Fruit fly (Drosophila melanogaster) whole organism, wandering third instar larva: ENCODE data around the gene bol.

Experiments used
- Abd-B ChIP-seq: fragments of >200 bp; optimal IDR thresholded peaks from 2 replicates; lab custom pipeline; 2017; ENCODE audit warnings: missing biosample characterization, missing genetic modification characterization
- CG32264 ChIP-seq: fragments of 200-800 bp; sonication (Bioruptor generic); optimal IDR thresholded peaks from 2 replicates; lab custom pipeline; 2016; ENCODE audit warnings: missing biosample characterization, missing genetic modification characterization
- CG9705 ChIP-seq: fragments of 200-800 bp; sonication (Bioruptor generic); optimal IDR thresholded peaks from 2 replicates; lab custom pipeline; 2018; ENCODE audit warnings: missing biosample characterization, mild to moderate bottlenecking, missing genetic modification characterization
- CrebA ChIP-seq: fragments of 200-800 bp; sonication (Bioruptor generic); optimal IDR thresholded peaks from 2 replicates; lab custom pipeline; 2016; ENCODE audit warnings: missing biosample characterization, mild to moderate bottlenecking, missing genetic modification characterization, borderline replicate concordance
- Dfd ChIP-seq: fragments of >200 bp; optimal IDR thresholded peaks from 2 replicates; lab custom pipeline; 2017; ENCODE audit warnings: missing biosample characterization, missing genetic modification characterization
- Dif ChIP-seq: fragments of 200-275, 200-300 bp; sonication (Bioruptor generic); optimal IDR thresholded peaks from 2 replicates; lab custom pipeline; 2018; ENCODE audit warnings: missing biosample characterization, missing genetic modification characterization; ENCODE audit not compliant: partially characterized antibody
- GATAd ChIP-seq: sonication (Bioruptor generic); optimal IDR thresholded peaks from 2 replicates; lab custom pipeline; 2016; ENCODE audit warnings: missing biosample characterization, missing genetic modification characterization
- HLH106 ChIP-seq: fragments of 200-800 bp; optimal IDR thresholded peaks from 3 replicates; lab custom pipeline; 2019; ENCODE audit warnings: missing biosample characterization, mild to moderate bottlenecking, missing genetic modification characterization, moderate library complexity
- Hnf4 ChIP-seq: fragments of 200-800 bp; sonication (Bioruptor generic); optimal IDR thresholded peaks from 2 replicates; lab custom pipeline; 2016; ENCODE audit warnings: missing biosample characterization, mild to moderate bottlenecking, missing genetic modification characterization
- Hr78 ChIP-seq: fragments of >200 bp; optimal IDR thresholded peaks from 2 replicates; lab custom pipeline; 2017; ENCODE audit warnings: missing biosample characterization, missing genetic modification characterization
- Hr83 ChIP-seq: fragments of 200-300 bp; sonication (Bioruptor generic); optimal IDR thresholded peaks from 2 replicates; lab custom pipeline; 2016; ENCODE audit warnings: missing biosample characterization, mild to moderate bottlenecking, missing genetic modification characterization, moderate library complexity; ENCODE audit not compliant: poor library complexity, severe bottlenecking
- Jra ChIP-seq: sonication (Bioruptor generic); optimal IDR thresholded peaks from 2 replicates; lab custom pipeline; 2016; ENCODE audit warnings: missing biosample characterization, missing genetic modification characterization
- Mio ChIP-seq: sonication (Bioruptor generic); optimal IDR thresholded peaks from 2 replicates; lab custom pipeline; 2016; ENCODE audit warnings: missing biosample characterization, missing genetic modification characterization
- Myc ChIP-seq: fragments of >200 bp; optimal IDR thresholded peaks from 2 replicates; lab custom pipeline; 2017
- N ChIP-seq: fragments of >200 bp; optimal IDR thresholded peaks from 2 replicates; lab custom pipeline; 2018; ENCODE audit warnings: missing biosample characterization, missing external identifiers, missing genetic modification characterization
- OdsH ChIP-seq: fragments of 200-800 bp; sonication (Bioruptor generic); optimal IDR thresholded peaks from 2 replicates; lab custom pipeline; 2016; ENCODE audit warnings: missing biosample characterization, mild to moderate bottlenecking, missing genetic modification characterization
- Rel ChIP-seq, 2 experiments: fragments of 200-800 bp; sonication (Bioruptor generic) in 1 of 2; optimal IDR thresholded peaks; 2 replicates in 1 of 2; 3 replicates in 1 of 2; lab custom pipeline; 2016 to 2019; ENCODE audit warnings: mild to moderate bottlenecking in 2 of 2, missing biosample characterization in 2 of 2, missing genetic modification characterization in 2 of 2, moderate library complexity in 1 of 2
- Sp1 ChIP-seq: fragments of 200-800 bp; sonication (Bioruptor generic); optimal IDR thresholded peaks from 3 replicates; lab custom pipeline; 2019; ENCODE audit warnings: missing biosample characterization, mild to moderate bottlenecking, missing genetic modification characterization, moderate library complexity
- Vsx2 ChIP-seq: fragments of 200-300, 225-300 bp; sonication (Bioruptor generic); optimal IDR thresholded peaks from 2 replicates; lab custom pipeline; 2018; ENCODE audit warnings: missing biosample characterization, missing genetic modification characterization; ENCODE audit not compliant: partially characterized antibody
- br ChIP-seq: fragments of 200-800 bp; sonication (Bioruptor generic); optimal IDR thresholded peaks from 2 replicates; lab custom pipeline; 2016; ENCODE audit warnings: missing biosample characterization, missing genetic modification characterization
- brk ChIP-seq: fragments of 200-800 bp; sonication (Bioruptor generic); optimal IDR thresholded peaks from 2 replicates; lab custom pipeline; 2016; ENCODE audit warnings: missing biosample characterization, mild to moderate bottlenecking, missing genetic modification characterization
- dl ChIP-seq, 2 experiments: fragments of 175-275, 200-275 bp in 1 of 2; fragments of 200-275 bp in 1 of 2; sonication (Bioruptor generic); optimal IDR thresholded peaks; lab custom pipeline; 2018; ENCODE audit warnings: mild to moderate bottlenecking in 2 of 2, missing biosample characterization in 2 of 2, missing genetic modification characterization in 2 of 2, moderate library complexity in 2 of 2; ENCODE audit not compliant: partially characterized antibody in 2 of 2, insufficient read depth in 1 of 2
- dmrt93B ChIP-seq: fragments of 200-800 bp; sonication (Bioruptor generic); optimal IDR thresholded peaks from 2 replicates; lab custom pipeline; 2018; ENCODE audit warnings: missing biosample characterization, mild to moderate bottlenecking, missing genetic modification characterization
- dsf ChIP-seq: sonication (Bioruptor generic); optimal IDR thresholded peaks from 2 replicates; lab custom pipeline; 2016; ENCODE audit warnings: missing biosample characterization, missing genetic modification characterization, borderline replicate concordance
- ey ChIP-seq: fragments of 200-800 bp; sonication (Bioruptor generic); optimal IDR thresholded peaks from 2 replicates; lab custom pipeline; 2016; ENCODE audit warnings: missing biosample characterization, missing genetic modification characterization
- foxo ChIP-seq, 2 experiments: fragments of 200-800 bp; sonication (Bioruptor generic); optimal IDR thresholded peaks; 2 replicates in 1 of 2; 3 replicates in 1 of 2; lab custom pipeline; 2016 to 2017; ENCODE audit warnings: missing biosample characterization in 2 of 2, missing genetic modification characterization in 2 of 2
- fru ChIP-seq: fragments of 200-800 bp; sonication (Bioruptor generic); optimal IDR thresholded peaks from 3 replicates; lab custom pipeline; 2016; ENCODE audit warnings: missing biosample characterization, mild to moderate bottlenecking, missing genetic modification characterization
- h ChIP-seq: fragments of 200-800 bp; sonication (Bioruptor generic); optimal IDR thresholded peaks from 3 replicates; lab custom pipeline; 2016; ENCODE audit warnings: missing biosample characterization, mild to moderate bottlenecking, missing genetic modification characterization
- jim ChIP-seq: fragments of 175-275, 200-325 bp; sonication (Bioruptor generic); optimal IDR thresholded peaks from 2 replicates; lab custom pipeline; 2016; ENCODE audit warnings: missing biosample characterization, mild to moderate bottlenecking, missing genetic modification characterization
- lola ChIP-seq: fragments of >200 bp; optimal IDR thresholded peaks from 2 replicates; lab custom pipeline; 2017; ENCODE audit warnings: missing biosample characterization, missing genetic modification characterization
- pan ChIP-seq: fragments of >200 bp; optimal IDR thresholded peaks from 2 replicates; lab custom pipeline; 2017
- psq ChIP-seq: fragments of 200-800 bp; sonication (Bioruptor generic); optimal IDR thresholded peaks from 3 replicates; lab custom pipeline; 2017; ENCODE audit warnings: missing biosample characterization, mild to moderate bottlenecking, missing genetic modification characterization, moderate library complexity
- rgr ChIP-seq: fragments of 200-800 bp; sonication (Bioruptor generic); optimal IDR thresholded peaks from 3 replicates; lab custom pipeline; 2016; ENCODE audit warnings: missing biosample characterization, mild to moderate bottlenecking, missing genetic modification characterization
- sage ChIP-seq: fragments of 200-800 bp; sonication (Bioruptor generic); optimal IDR thresholded peaks from 2 replicates; lab custom pipeline; 2016; ENCODE audit warnings: missing biosample characterization, mild to moderate bottlenecking, missing genetic modification characterization
- sv ChIP-seq: fragments of 200-800 bp; sonication (Bioruptor generic); optimal IDR thresholded peaks from 3 replicates; lab custom pipeline; 2016; ENCODE audit warnings: missing biosample characterization, missing genetic modification characterization
- tai ChIP-seq: sonication (Bioruptor generic); optimal IDR thresholded peaks from 2 replicates; lab custom pipeline; 2016; ENCODE audit warnings: missing biosample characterization, missing genetic modification characterization
- usp ChIP-seq: fragments of >200 bp; optimal IDR thresholded peaks from 2 replicates; lab custom pipeline; 2017; ENCODE audit warnings: missing biosample characterization, missing genetic modification characterization
- woc ChIP-seq: sonication (Bioruptor generic); optimal IDR thresholded peaks from 2 replicates; lab custom pipeline; 2016; ENCODE audit warnings: missing biosample characterization, mild to moderate bottlenecking, missing genetic modification characterization

The bol gene

DNA sequence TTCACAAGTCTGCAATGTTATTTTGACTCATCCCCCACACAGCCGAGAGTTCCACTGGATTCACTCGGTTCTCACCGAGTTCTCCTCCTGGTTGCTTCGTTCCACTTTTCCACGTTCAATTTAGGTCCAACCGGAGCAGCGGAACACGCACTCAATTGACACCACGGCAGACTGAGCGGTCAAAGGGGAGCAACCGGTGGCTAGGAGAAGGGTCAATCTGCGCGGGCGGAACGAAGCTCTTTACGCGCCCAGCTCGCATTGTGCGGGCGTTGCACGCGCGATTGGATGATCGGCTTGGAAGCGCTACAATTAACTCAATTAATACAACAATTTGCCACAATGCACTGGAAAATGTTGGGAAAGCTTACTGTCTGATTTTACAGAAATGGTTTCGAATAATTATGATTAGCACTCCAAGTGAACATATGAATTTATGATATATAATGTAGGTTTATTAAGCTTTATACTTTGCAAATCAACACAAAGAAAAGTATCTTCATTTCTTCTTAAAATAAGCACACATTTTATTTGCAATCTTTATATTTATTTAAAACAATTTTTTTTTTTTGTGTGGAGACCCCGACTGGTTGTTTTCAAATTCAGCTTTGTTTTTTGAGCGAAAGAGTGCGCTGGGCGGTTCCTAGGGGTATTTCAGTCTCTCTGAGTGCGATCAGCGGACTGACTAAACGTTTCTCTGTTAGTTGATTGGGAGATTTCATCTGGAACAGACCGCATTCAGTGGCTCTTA is 41.7 kb downstream of the bol start, which contains the start of gene CG32032:
Gene CG32032, plus strand, starts transcription at position 698 of the 748 bp plus-strand sequence.
- peak; percentile 33 for TF ChIP-seq rgr (GFP tag; lab: Kevin White, UChicago)
- no peak for TF ChIP-seq Dif (GFP tag; lab: Kevin White, UChicago)
- no peak for TF ChIP-seq Dfd (GFP tag; lab: Kevin White, UChicago)
- TF ChIP-seq Hnf4 (GFP tag; lab: Kevin White, UChicago) = no peak
- TF ChIP-seq psq (GFP tag; lab: Kevin White, UChicago) = peak; percentile 16
- TF ChIP-seq br (GFP tag; lab: Kevin White, UChicago) = peak; percentile 6
- TF ChIP-seq, all 38 proteins: peak for 3

dm6 chr3L:9074882-9075281 is 59.3 kb downstream of the bol start:
- TF ChIP-seq Sp1 = no peak
- no peak for TF ChIP-seq Hnf4 (GFP tag; lab: Kevin White, UChicago)
- TF ChIP-seq Mio (GFP tag; lab: Kevin White, UChicago) = no peak
- no peak for TF ChIP-seq sage (GFP tag; lab: Kevin White, UChicago)
- no peak for TF ChIP-seq usp
- TF ChIP-seq, all 38 proteins: peak for 0

dm6 chr3L:9074285-9074684 is 59.9 kb downstream of the bol start, which contains the start of gene teq:
Gene teq (plus strand): TSS chr3L:9074643.
- TF ChIP-seq CG32264 (GFP tag; lab: Kevin White, UChicago) = no peak
- TF ChIP-seq Rel (GFP tag; optimal IDR thresholded peaks at IDR 0.05; lab: Kevin White, UChicago) = no peak
- peak; percentile 84 for TF ChIP-seq Rel (tag; optimal IDR thresholded peaks at IDR 0.05; lab: Kevin White, UChicago)

DNA sequence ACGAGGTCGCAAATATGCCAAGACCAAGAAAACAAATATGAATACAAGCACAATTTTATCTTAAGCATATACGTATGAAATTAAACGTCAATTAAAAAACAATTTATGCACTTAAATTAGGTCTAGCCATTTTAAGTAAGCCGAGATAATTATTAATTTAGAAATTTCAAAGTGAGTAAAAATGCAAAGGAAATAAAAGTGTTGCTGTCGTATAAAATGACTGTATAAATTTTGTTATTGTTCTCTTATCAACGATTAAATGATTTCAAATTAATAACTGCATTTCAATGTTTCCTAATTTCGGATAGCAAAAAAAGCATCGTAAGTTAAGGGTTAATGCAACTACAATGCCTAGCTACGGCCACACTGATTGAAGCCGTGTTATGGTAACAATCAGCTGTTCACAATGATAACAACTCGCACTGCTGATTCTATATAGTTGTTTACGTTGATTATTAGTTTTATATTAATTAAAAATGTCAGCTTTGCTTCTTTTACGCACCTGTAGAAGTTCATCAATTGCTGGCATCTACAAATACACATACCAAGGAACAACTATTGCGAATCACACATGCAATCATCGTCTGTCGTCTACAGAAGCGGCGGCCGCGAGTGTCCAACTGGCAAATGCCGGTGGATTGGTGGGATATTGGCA is 61.3 kb downstream of the bol start, which contains the start of the genes CG4911 and CG4942:
Gene CG4911, minus strand, starts transcription at position 1 of the 655 bp plus-strand sequence.
Gene CG4942, plus strand, starts transcription at position 375 of the 655 bp plus-strand sequence.
- TF ChIP-seq Dif (GFP tag; lab: Kevin White, UChicago) (no peak), Sp1 (peak; percentile 54), jim (GFP tag; lab: Kevin White, UChicago) (no peak), sv (GFP tag; lab: Kevin White, UChicago) (peak; percentile 59), Vsx2 (GFP tag; lab: Kevin White, UChicago) (no peak), dsf (GFP tag; lab: Kevin White, UChicago) (peak; percentile 59), CG9705 (GFP tag; lab: Kevin White, UChicago) (peak; percentile 57), psq (GFP tag; lab: Kevin White, UChicago) (peak; percentile 38), HLH106 (tag; lab: Kevin White, UChicago) (peak; percentile 80), dl (GFP tag; optimal IDR thresholded peaks at IDR 0.05; lab: Kevin White, UChicago; ENCODE audit: insufficient read depth in 1 of 2, partially characterized antibody in 2 of 2) (no peak), OdsH (peak; percentile 46), CrebA (GFP tag; lab: Kevin White, UChicago) (no peak), foxo (GFP tag; optimal IDR thresholded peaks at IDR 0.05; lab: Kevin White, UChicago) (peak in 1 of 2 experiments; percentile 57), lola (GFP tag; lab: Kevin White, UChicago) (no peak), woc (GFP tag; lab: Kevin White, UChicago) (peak; percentile 41), Rel (GFP tag; optimal IDR thresholded peaks at IDR 0.05; lab: Kevin White, UChicago) (no peak), Rel (tag; optimal IDR thresholded peaks at IDR 0.05; lab: Kevin White, UChicago) (no peak), brk (GFP tag; lab: Kevin White, UChicago) (peak; percentile 20), tai (peak; percentile 85), fru (GFP tag; lab: Kevin White, UChicago) (peak; percentile 57), br (GFP tag; lab: Kevin White, UChicago) (no peak), dmrt93B (peak; percentile 52), ey (GFP tag; lab: Kevin White, UChicago) (peak; percentile 72), Dfd (GFP tag; lab: Kevin White, UChicago) (no peak), pan (lab: Kevin White, UChicago) (no peak), N (GFP tag; lab: Kevin White, UChicago) (no peak), GATAd (GFP tag; lab: Kevin White, UChicago) (peak; percentile 65), CG32264 (GFP tag; lab: Kevin White, UChicago) (no peak), Hr78 (GFP tag; lab: Kevin White, UChicago) (no peak), Mio (GFP tag; lab: Kevin White, UChicago) (no peak), Hnf4 (GFP tag; lab: Kevin White, UChicago) (peak; percentile 63), Hr83 (GFP tag; lab: Kevin White, UChicago) (no peak), Abd-B (GFP tag; lab: Kevin White, UChicago) (no peak), usp (no peak), rgr (GFP tag; lab: Kevin White, UChicago) (peak; percentile 58), Myc (lab: Kevin White, UChicago) (no peak), sage (GFP tag; lab: Kevin White, UChicago) (no peak), h (peak; percentile 35), Jra (peak; percentile 52)
